Worm (Caenorhabditis elegans): ENCODE data around the gene F56D5.2.

DNA sequence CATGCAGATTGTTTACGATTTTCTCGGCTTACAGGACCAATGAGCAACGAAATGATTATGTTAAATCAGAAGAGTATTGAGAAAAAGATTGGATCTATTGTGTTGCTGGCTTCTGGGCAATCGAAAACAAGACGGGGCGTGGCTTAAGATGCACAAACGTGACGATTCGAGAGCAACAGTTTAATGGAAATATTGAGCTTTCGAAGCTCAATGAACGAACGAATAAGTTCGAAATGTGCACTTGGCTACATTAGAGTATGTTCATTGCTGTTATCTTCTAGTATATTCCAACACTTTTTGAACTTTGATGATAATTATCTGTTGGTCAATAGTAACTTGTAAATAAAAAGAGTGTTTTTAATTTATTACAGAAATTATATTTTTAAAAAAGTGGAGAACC is 47.0 kb upstream of the F56D5.2 start, which contains the start of gene hsp-12.3:
- no peak for TF ChIP-seq flt-1 (GFP tag; IDR thresholded peaks at IDR 0.05)
- TF ChIP-seq pes-1 (GFP tag; IDR thresholded peaks at IDR 0.05), result no peak
- TF ChIP-seq hnd-1 (tag; optimal IDR thresholded peaks at IDR 0.05), result no peak
- TF ChIP-seq aly-1 (tag; optimal IDR thresholded peaks at IDR 0.05), result no peak
- TF ChIP-seq ama-1 (optimal IDR thresholded peaks at IDR 0.05), result no peak
- no peak for TF ChIP-seq sea-1 (GFP tag; conservative IDR thresholded peaks at IDR 0.05)
- TF ChIP-seq F13C5.2 (tag; optimal IDR thresholded peaks at IDR 0.05), result no peak

Measured in whole organism, early embryonic.